Fruit fly (Drosophila melanogaster) Kc167 (cell line): ENCODE measurements around the gene CG32683.

Source experiments
- Myc ChIP-seq: fragments of >200 bp; optimal IDR thresholded peaks from 2 replicates; lab custom pipeline; 2017; ENCODE audit warnings: missing external identifiers
- Sin3A ChIP-seq: fragments of >200 bp; optimal IDR thresholded peaks from 2 replicates; lab custom pipeline; 2018; ENCODE audit warnings: missing external identifiers
- h ChIP-seq: fragments of >200 bp; optimal IDR thresholded peaks from 3 replicates; lab custom pipeline; 2018; ENCODE audit warnings: missing external identifiers
- insv ChIP-seq: fragments of >200 bp; optimal IDR thresholded peaks from 3 replicates; lab custom pipeline; 2018; ENCODE audit warnings: missing external identifiers
- psq ChIP-seq: fragments of >200 bp; optimal IDR thresholded peaks from 2 replicates; lab custom pipeline; 2017; ENCODE audit warnings: missing external identifiers
- ttk ChIP-seq: sonication (Bioruptor generic); optimal IDR thresholded peaks from 2 replicates; lab custom pipeline; 2017; ENCODE audit warnings: missing external identifiers

CG32683 gene

DNA sequence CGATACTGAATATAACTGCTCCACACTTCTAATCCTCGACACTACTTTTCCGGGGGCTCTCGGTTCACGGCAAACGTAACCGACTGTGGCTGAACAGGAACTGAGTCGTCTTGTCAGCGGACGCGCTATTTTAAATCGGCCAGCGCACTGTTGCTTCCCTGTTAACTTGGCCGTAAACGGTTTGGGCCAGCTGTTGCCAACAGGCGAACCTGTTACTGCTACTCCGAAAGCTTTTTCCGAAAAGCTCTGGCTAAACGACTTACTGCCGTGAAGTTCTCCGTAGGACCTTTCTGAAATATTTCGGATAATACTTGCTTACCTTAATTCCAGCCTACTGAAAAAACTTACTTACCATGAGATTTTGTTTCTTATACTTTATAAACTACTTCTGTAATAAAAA is at the start of gene CG32683:
CG32683 (minus strand) TSS at position 101 of the 400 bp plus-strand sequence.
- TF ChIP-seq insv (lab: Kevin White, UChicago) (no peak), Sin3A (no peak), ttk (lab: Kevin White, UChicago) (no peak), h (no peak), psq (lab: Kevin White, UChicago) (no peak), Myc (lab: Kevin White, UChicago) (no peak)

DNA sequence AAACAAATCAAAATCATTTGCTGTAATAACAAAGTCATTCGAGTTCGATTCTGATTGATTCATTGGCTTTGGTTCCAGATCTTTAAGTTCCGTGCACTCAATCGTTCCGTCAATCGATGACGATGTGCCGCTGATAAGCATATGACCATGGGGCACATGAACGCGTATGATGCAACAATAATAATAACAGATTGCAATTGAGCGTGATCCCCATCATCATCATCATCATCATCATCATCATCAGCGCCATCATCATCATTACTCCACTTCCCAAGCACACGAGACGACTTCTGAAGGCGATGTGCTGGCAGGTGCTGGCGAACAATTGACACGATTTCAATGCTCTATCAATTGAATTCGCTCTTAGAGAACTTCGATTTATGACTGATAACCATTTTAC is 41.6 kb upstream of the CG32683 start:
- TF ChIP-seq insv (lab: Kevin White, UChicago) = no peak
- TF ChIP-seq Myc (lab: Kevin White, UChicago) = no peak
- TF ChIP-seq h = no peak
- TF ChIP-seq Sin3A = no peak
- no peak for TF ChIP-seq psq (lab: Kevin White, UChicago)
- no peak for TF ChIP-seq ttk (lab: Kevin White, UChicago)

DNA sequence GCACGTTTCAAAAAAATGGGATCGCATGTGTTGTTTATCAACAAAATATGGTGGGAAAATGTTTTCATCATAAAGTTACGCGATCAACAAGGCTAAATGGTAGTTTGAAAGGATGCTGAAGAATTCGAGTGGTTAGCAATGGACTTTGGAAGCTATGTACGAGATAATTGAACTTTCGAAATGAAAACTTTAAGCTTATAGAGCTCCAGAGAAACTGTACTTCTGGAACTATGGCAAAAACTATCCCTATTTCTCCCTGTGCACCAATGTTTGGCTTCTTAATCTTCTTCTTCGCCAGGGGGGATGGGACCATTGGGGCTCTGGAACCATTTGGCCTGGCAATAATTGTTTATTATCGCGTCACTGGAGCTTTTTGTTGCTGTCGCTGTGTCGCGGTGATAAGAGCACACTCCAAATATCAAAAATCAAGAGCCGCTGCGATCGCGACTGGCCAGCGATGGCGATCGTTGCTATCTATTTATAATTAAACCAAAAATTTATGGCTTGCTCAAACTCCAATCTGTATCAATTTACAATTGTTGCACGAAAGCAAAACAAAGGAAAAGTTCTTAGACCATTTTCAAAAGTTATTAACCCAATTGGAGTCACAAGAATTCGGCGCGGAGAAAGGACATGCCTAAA is 33.4 kb upstream of the CG32683 start:
- TF ChIP-seq insv (lab: Kevin White, UChicago) = no peak
- no peak for TF ChIP-seq h
- no peak for TF ChIP-seq psq (lab: Kevin White, UChicago)
- no peak for TF ChIP-seq ttk (lab: Kevin White, UChicago)
- TF ChIP-seq Sin3A = no peak
- no peak for TF ChIP-seq Myc (lab: Kevin White, UChicago)

DNA sequence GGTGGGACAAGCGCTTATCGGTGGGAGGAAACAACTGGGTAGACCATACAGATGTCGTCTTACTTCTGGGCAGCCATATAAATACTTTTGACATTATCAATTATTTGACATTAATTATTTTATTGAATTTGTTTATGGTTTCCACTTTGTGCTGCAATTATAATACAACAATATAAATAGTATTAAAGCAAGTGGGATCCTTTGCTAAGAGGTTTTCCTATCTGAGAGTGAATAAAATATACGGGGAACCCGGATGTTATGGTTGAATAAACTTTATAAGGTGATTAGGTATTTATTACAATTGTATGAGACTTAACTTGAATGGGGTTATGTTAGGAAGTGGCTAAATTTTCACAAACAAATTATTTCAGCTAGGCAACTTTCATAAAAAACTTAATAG is 32.4 kb upstream of the CG32683 start, which contains the start of gene CG32687:
CG32687 (minus strand) TSS at position 101 of the 400 bp plus-strand sequence.
- TF ChIP-seq ttk (lab: Kevin White, UChicago) = no peak
- TF ChIP-seq psq (lab: Kevin White, UChicago) = no peak
- no peak for TF ChIP-seq Sin3A
- no peak for TF ChIP-seq Myc (lab: Kevin White, UChicago)
- no peak for TF ChIP-seq insv (lab: Kevin White, UChicago)
- no peak for TF ChIP-seq h

dm6 chrX:10486144-10487030 is 31.7 kb upstream of the CG32683 start:
- TF ChIP-seq insv (lab: Kevin White, UChicago) (no peak), h (no peak), Myc (lab: Kevin White, UChicago) (no peak), ttk (lab: Kevin White, UChicago) (no peak), psq (lab: Kevin White, UChicago) (no peak)

DNA sequence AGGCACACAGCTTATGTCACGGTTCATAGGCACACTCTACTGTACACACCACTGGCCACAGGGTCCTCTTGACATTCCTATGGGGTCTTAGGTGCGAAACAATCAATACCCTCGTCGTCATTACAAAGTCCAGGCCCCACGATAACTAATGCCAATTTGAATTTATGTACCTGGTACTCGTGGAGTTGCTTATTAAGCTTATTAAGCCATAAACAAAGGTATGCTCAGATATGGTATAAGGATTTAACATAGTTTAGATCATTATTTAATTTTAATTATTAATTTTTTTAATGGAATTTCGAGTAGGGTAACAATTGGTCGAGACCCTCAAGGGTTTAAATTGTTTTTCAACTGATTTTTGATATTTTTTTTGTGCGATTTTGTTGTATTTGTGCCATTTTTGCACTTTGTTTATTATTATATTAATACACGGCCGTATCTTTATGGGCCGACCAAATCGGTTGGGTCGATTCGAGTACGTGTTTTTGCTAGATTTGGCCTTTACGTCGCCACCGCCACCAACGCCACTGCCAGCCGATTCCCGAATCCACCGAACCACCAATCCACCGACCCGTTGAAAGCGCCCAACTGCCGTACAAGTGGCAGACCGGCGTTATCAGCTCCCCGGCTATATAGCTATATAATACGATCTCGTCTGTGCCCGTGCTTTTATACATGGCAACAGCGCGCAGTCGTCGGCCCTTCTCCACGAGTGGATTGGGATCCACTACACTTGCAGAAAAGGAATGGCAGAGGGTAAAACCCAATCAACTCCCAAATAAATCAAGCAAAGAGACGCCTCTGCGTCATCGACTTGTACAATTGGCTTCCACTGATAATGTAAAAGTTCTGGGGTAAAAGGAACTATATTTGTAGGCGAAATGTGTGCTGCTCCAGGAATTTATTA is 29.8 kb upstream of the CG32683 start:
- no peak for TF ChIP-seq Myc (lab: Kevin White, UChicago)
- TF ChIP-seq ttk (lab: Kevin White, UChicago) = no peak
- TF ChIP-seq h = no peak
- no peak for TF ChIP-seq Sin3A
- TF ChIP-seq insv (lab: Kevin White, UChicago) = no peak
- no peak for TF ChIP-seq psq (lab: Kevin White, UChicago)

dm6 chrX:10478443-10479368 is 24.0 kb upstream of the CG32683 start, which contains the start of the genes CG2887 and PPP4R2r:
Gene CG2887 (minus strand): TSS chrX:10478493.
Gene PPP4R2r (plus strand): TSS chrX:10478838.
- no peak for TF ChIP-seq h

dm6 chrX:10474625-10475024 is 19.9 kb upstream of the CG32683 start, which contains the start of gene nocte:
Gene nocte (minus strand): TSS chrX:10474675.
- no peak for TF ChIP-seq Sin3A
- no peak for TF ChIP-seq insv (lab: Kevin White, UChicago)
- TF ChIP-seq h = no peak
- TF ChIP-seq Myc (lab: Kevin White, UChicago) = no peak
- no peak for TF ChIP-seq psq (lab: Kevin White, UChicago)
- no peak for TF ChIP-seq ttk (lab: Kevin White, UChicago)

DNA sequence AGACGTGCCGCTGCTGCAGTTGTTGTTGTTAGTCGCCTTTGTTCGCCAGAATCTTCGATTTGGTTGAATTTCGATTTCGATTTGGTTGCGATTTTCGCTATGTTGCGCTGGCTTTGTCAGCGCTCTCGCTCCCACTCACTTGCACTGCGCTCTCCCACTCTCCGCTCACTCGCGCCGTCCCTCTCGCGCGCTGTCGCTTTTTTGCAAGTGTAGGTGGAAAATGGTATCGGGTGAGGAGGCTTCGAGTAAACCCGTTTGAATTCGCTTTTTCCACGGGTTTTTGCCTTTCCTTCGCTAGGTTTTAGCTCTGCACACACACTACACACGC is 19.5 kb upstream of the CG32683 start:
- no peak for TF ChIP-seq Myc (lab: Kevin White, UChicago)
- no peak for TF ChIP-seq h
- no peak for TF ChIP-seq insv (lab: Kevin White, UChicago)
- no peak for TF ChIP-seq psq (lab: Kevin White, UChicago)
- TF ChIP-seq ttk (lab: Kevin White, UChicago) = no peak
- TF ChIP-seq Sin3A = no peak

- TF ChIP-seq h (no peak), Sin3A (no peak), Myc (lab: Kevin White, UChicago) (no peak), insv (lab: Kevin White, UChicago) (no peak), psq (lab: Kevin White, UChicago) (no peak), ttk (lab: Kevin White, UChicago) (no peak)
Measured at dm6 chrX:10473510-10474212, 19.0 kb upstream of the CG32683 start, which contains the start of gene CG2889. Gene CG2889 (plus strand): TSS chrX:10473938.
